Fruit fly (Drosophila melanogaster) whole organism, embryonic: ENCODE measurements around the gene ddbt.
A peak's percentile ranks its signal among the peaks of the same experiment; 100 is the strongest.

ENCODE experiments used
- CG10462 ChIP-seq: fragments of 200-800 bp; sonication (Bioruptor generic); optimal IDR thresholded peaks from 2 replicates; lab custom pipeline; 2016; ENCODE audit warnings: missing biosample characterization, missing genetic modification characterization
- CG11398 ChIP-seq: fragments of 200-800 bp; sonication (Bioruptor generic); optimal IDR thresholded peaks from 2 replicates; lab custom pipeline; 2016; ENCODE audit warnings: missing biosample characterization, missing genetic modification characterization
- CG11723 ChIP-seq: fragments of 200-800 bp; sonication (Bioruptor generic); optimal IDR thresholded peaks from 2 replicates; lab custom pipeline; 2017; ENCODE audit warnings: missing biosample characterization, mild to moderate bottlenecking, missing genetic modification characterization
- CG12219 ChIP-seq: fragments of 200-800 bp; sonication (Bioruptor generic); optimal IDR thresholded peaks from 3 replicates; lab custom pipeline; 2018; ENCODE audit warnings: missing biosample characterization, mild to moderate bottlenecking, missing genetic modification characterization
- CG15011 ChIP-seq: fragments of 200-800 bp; sonication (Bioruptor generic); optimal IDR thresholded peaks from 3 replicates; lab custom pipeline; 2018; ENCODE audit warnings: missing biosample characterization, mild to moderate bottlenecking, missing genetic modification characterization
- CG15269 ChIP-seq: fragments of 200-800 bp; sonication (Bioruptor generic); optimal IDR thresholded peaks from 2 replicates; lab custom pipeline; 2018; ENCODE audit warnings: missing biosample characterization, mild to moderate bottlenecking, missing genetic modification characterization, moderate library complexity
- CG15696 ChIP-seq: fragments of 200-800 bp; sonication (Bioruptor generic); optimal IDR thresholded peaks from 2 replicates; lab custom pipeline; 2019; ENCODE audit warnings: missing biosample characterization, mild to moderate bottlenecking, missing genetic modification characterization, moderate library complexity
- CG18476 ChIP-seq: fragments of 200-800 bp; sonication (Bioruptor generic); optimal IDR thresholded peaks from 2 replicates; lab custom pipeline; 2016; ENCODE audit warnings: missing biosample characterization, mild to moderate bottlenecking, missing genetic modification characterization
- CG18619 ChIP-seq: fragments of 200-800 bp; sonication (Bioruptor generic); optimal IDR thresholded peaks from 3 replicates; lab custom pipeline; 2017; ENCODE audit warnings: missing biosample characterization, mild to moderate bottlenecking, missing genetic modification characterization
- CG2129 ChIP-seq: fragments of 200-800 bp; sonication (Bioruptor generic); IDR thresholded peaks from 2 replicates; pipeline ENCODE4 v1.3.6; 2022; ENCODE audit warnings: missing biosample characterization, missing genetic modification characterization; ENCODE audit not compliant: partially characterized antibody
- CG2712 ChIP-seq: fragments of 200-800 bp; optimal IDR thresholded peaks from 3 replicates; lab custom pipeline; 2019; ENCODE audit warnings: missing biosample characterization, mild to moderate bottlenecking, missing genetic modification characterization, moderate library complexity
- CG31224 ChIP-seq: fragments of 200-800 bp; sonication (Bioruptor generic); IDR thresholded peaks from 2 replicates; pipeline ENCODE4 v1.3.6; 2022; ENCODE audit warnings: missing biosample characterization, missing genetic modification characterization
- CG31388 ChIP-seq: fragments of 200-800 bp; sonication (Bioruptor generic); optimal IDR thresholded peaks from 2 replicates; lab custom pipeline; 2016; ENCODE audit warnings: missing biosample characterization, missing genetic modification characterization
- CG3847 ChIP-seq: fragments of 200-800 bp; sonication (Bioruptor generic); IDR thresholded peaks from 2 replicates; pipeline ENCODE4 v1.3.6; 2022; ENCODE audit warnings: missing biosample characterization, missing genetic modification characterization
- CG3995 ChIP-seq: fragments of 200-800 bp; sonication (Bioruptor generic); optimal IDR thresholded peaks from 3 replicates; lab custom pipeline; 2016; ENCODE audit warnings: missing biosample characterization, missing genetic modification characterization
- CG42726 ChIP-seq: fragments of 200-800 bp; sonication (Bioruptor generic); IDR thresholded peaks from 2 replicates; pipeline ENCODE4 v1.3.6; 2022; ENCODE audit warnings: missing biosample characterization, missing genetic modification characterization; ENCODE audit not compliant: partially characterized antibody
- CG4282 ChIP-seq: fragments of 200-800 bp; sonication (Bioruptor generic); optimal IDR thresholded peaks from 2 replicates; lab custom pipeline; 2016; ENCODE audit warnings: missing biosample characterization, missing genetic modification characterization
- CG4404 ChIP-seq: fragments of 200-800 bp; sonication (Bioruptor generic); IDR thresholded peaks from 2 replicates; pipeline ENCODE4 v1.3.6; 2022; ENCODE audit warnings: missing biosample characterization, missing genetic modification characterization
- CG4707 ChIP-seq: fragments of 200-800 bp; sonication (Bioruptor generic); optimal IDR thresholded peaks from 2 replicates; lab custom pipeline; 2018; ENCODE audit warnings: missing biosample characterization, mild to moderate bottlenecking, missing genetic modification characterization, moderate library complexity
- CG6683 ChIP-seq: fragments of 200-800 bp; sonication (Bioruptor generic); optimal IDR thresholded peaks from 2 replicates; lab custom pipeline; 2017; ENCODE audit warnings: missing biosample characterization, mild to moderate bottlenecking, missing genetic modification characterization, missing genetic modification reagents
- CG6854 ChIP-seq: fragments of 200-800 bp; sonication (Bioruptor generic); optimal IDR thresholded peaks from 3 replicates; lab custom pipeline; 2017; ENCODE audit warnings: missing biosample characterization, mild to moderate bottlenecking, missing genetic modification characterization
- CG9215 ChIP-seq: fragments of 200-800 bp; sonication (Bioruptor generic); IDR thresholded peaks from 2 replicates; pipeline ENCODE4 v1.3.6; 2022; ENCODE audit warnings: missing biosample characterization, missing genetic modification characterization
- Deaf1 ChIP-seq: fragments of 200-800 bp; optimal IDR thresholded peaks from 3 replicates; lab custom pipeline; 2019; ENCODE audit warnings: missing biosample characterization, mild to moderate bottlenecking, missing genetic modification characterization, moderate library complexity
- Dek ChIP-seq: fragments of 200-800 bp; sonication (Bioruptor generic); optimal IDR thresholded peaks from 3 replicates; lab custom pipeline; 2019; ENCODE audit warnings: missing biosample characterization, mild to moderate bottlenecking, missing genetic modification characterization, moderate library complexity
- Dip2 ChIP-seq: fragments of 200-800 bp; sonication (Bioruptor generic); IDR thresholded peaks from 2 replicates; pipeline ENCODE4 v1.3.6; 2022; ENCODE audit warnings: missing biosample characterization, missing genetic modification characterization
- HLH54F ChIP-seq: fragments of 200-800 bp; sonication (Bioruptor generic); optimal IDR thresholded peaks from 3 replicates; lab custom pipeline; 2016; ENCODE audit warnings: missing biosample characterization, missing genetic modification characterization
- Hr39 ChIP-seq: fragments of >200 bp; optimal IDR thresholded peaks from 2 replicates; lab custom pipeline; 2017
- Jarid2 ChIP-seq: fragments of 200-800 bp; sonication (Bioruptor generic); optimal IDR thresholded peaks from 3 replicates; lab custom pipeline; 2017; ENCODE audit warnings: mild to moderate bottlenecking, missing biosample characterization, missing genetic modification reagents, missing genetic modification characterization
- Mad ChIP-seq: fragments of 200-800 bp; sonication (Bioruptor generic); optimal IDR thresholded peaks from 2 replicates; lab custom pipeline; 2016; ENCODE audit warnings: missing biosample characterization, missing genetic modification characterization
- NC2α ChIP-seq: fragments of 200-800 bp; sonication (Bioruptor generic); optimal IDR thresholded peaks from 2 replicates; lab custom pipeline; 2016; ENCODE audit warnings: missing biosample characterization, missing genetic modification characterization
- Nf-YB ChIP-seq: fragments of 200-800 bp; sonication (Bioruptor generic); optimal IDR thresholded peaks from 3 replicates; lab custom pipeline; 2019; ENCODE audit warnings: missing biosample characterization, mild to moderate bottlenecking, missing genetic modification characterization, moderate library complexity
- YL-1 ChIP-seq: fragments of 200-800 bp; sonication (Bioruptor generic); optimal IDR thresholded peaks from 3 replicates; lab custom pipeline; 2017; ENCODE audit warnings: missing biosample characterization, mild to moderate bottlenecking, missing genetic modification characterization
- ato ChIP-seq: fragments of 200-800 bp; sonication (Bioruptor generic); IDR thresholded peaks from 2 replicates; pipeline ENCODE4 v1.3.6; 2022; ENCODE audit warnings: missing biosample characterization, missing genetic modification characterization; ENCODE audit not compliant: partially characterized antibody
- bcd ChIP-seq: fragments of 200-800 bp; sonication (Bioruptor generic); optimal IDR thresholded peaks from 2 replicates; lab custom pipeline; 2017; ENCODE audit warnings: missing biosample characterization, mild to moderate bottlenecking, missing genetic modification characterization
- btn ChIP-seq: fragments of 200-800 bp; sonication (Bioruptor generic); optimal IDR thresholded peaks from 2 replicates; lab custom pipeline; 2016; ENCODE audit warnings: missing biosample characterization, missing genetic modification characterization
- ci ChIP-seq: fragments of 200-800 bp; sonication (Bioruptor generic); IDR thresholded peaks from 3 replicates; pipeline ENCODE4 v1.3.6; 2022; ENCODE audit warnings: missing biosample characterization, missing genetic modification characterization
- crc ChIP-seq: fragments of 200-800 bp; sonication (Bioruptor generic); optimal IDR thresholded peaks from 2 replicates; lab custom pipeline; 2016; ENCODE audit warnings: missing biosample characterization, missing genetic modification characterization
- croc ChIP-seq: fragments of 200-800 bp; sonication (Bioruptor generic); conservative IDR thresholded peaks from 3 replicates; pipeline ENCODE4 v1.3.6; 2022; ENCODE audit warnings: missing biosample characterization, missing genetic modification characterization
- en ChIP-seq: fragments of 200-800 bp; sonication (Bioruptor generic); optimal IDR thresholded peaks from 2 replicates; lab custom pipeline; 2016; ENCODE audit warnings: missing biosample characterization, missing genetic modification characterization
- lmd ChIP-seq: fragments of 200-800 bp; sonication (Bioruptor generic); IDR thresholded peaks from 2 replicates; pipeline ENCODE4 v1.3.6; 2022; ENCODE audit warnings: missing biosample characterization, missing genetic modification characterization
- nerfin-2 ChIP-seq: fragments of 200-800 bp; sonication (Bioruptor generic); IDR thresholded peaks from 2 replicates; pipeline ENCODE4 v1.3.6; 2022; ENCODE audit warnings: missing biosample characterization, missing genetic modification characterization; ENCODE audit not compliant: partially characterized antibody
- pan ChIP-seq, 4 experiments: fragments of >200 bp in 3 of 4; fragments of 200-800 bp in 1 of 4; sonication (Bioruptor generic) in 1 of 4; optimal IDR thresholded peaks in 3 of 4; IDR thresholded peaks in 1 of 4; 2 replicates each; pipeline versions ENCODE4 v1.3.6 to Lab custom; 2017 to 2022; ENCODE audit warnings: missing biosample characterization in 2 of 4, missing genetic modification characterization in 2 of 4, mixed read lengths in 1 of 4
- schlank ChIP-seq: fragments of 200-800 bp; sonication (Bioruptor generic); optimal IDR thresholded peaks from 2 replicates; lab custom pipeline; 2018; ENCODE audit warnings: missing biosample characterization, mild to moderate bottlenecking, missing genetic modification characterization
- sim ChIP-seq: fragments of 200-800 bp; sonication (Bioruptor generic); IDR thresholded peaks from 2 replicates; pipeline ENCODE4 v1.3.6; 2022; ENCODE audit warnings: missing biosample characterization, missing genetic modification characterization
- ssp ChIP-seq: fragments of 200-800 bp; sonication (Bioruptor generic); IDR thresholded peaks from 2 replicates; pipeline ENCODE4 v1.3.6; 2022; ENCODE audit warnings: missing biosample characterization, missing genetic modification characterization
- stc ChIP-seq: fragments of 200-800 bp; sonication (Bioruptor generic); IDR thresholded peaks from 2 replicates; pipeline ENCODE4 v1.3.6; 2022; ENCODE audit warnings: missing biosample characterization, missing genetic modification characterization
- wor ChIP-seq: fragments of 200-800 bp; sonication (Bioruptor generic); IDR thresholded peaks from 2 replicates; pipeline ENCODE4 v1.3.6; 2022; ENCODE audit warnings: missing biosample characterization, missing genetic modification characterization
- zen ChIP-seq: fragments of 200-800 bp; sonication (Bioruptor generic); optimal IDR thresholded peaks from 3 replicates; lab custom pipeline; 2018; ENCODE audit warnings: missing biosample characterization, mild to moderate bottlenecking, missing genetic modification characterization, moderate library complexity
- zf30C ChIP-seq: fragments of 200-800 bp; sonication (Bioruptor generic); optimal IDR thresholded peaks from 3 replicates; lab custom pipeline; 2018; ENCODE audit warnings: missing biosample characterization, mild to moderate bottlenecking, missing genetic modification characterization

The ddbt gene

dm6 chr3L:347641-348405, 30.9 kb downstream of the ddbt start (continued):
- TF ChIP-seq CG11398 (GFP tag; lab: Kevin White, UChicago) (peak; percentile 54), zen (tag; lab: Kevin White, UChicago) (peak; percentile 46), nerfin-2 (no peak), CG15011 (GFP tag; lab: Kevin White, UChicago) (no peak), wor (peak; percentile 69), bcd (GFP tag; lab: Kevin White, UChicago) (peak; percentile 52), Nf-YB (GFP tag; lab: Kevin White, UChicago) (peak; percentile 68), CG3995 (no peak), Mad (GFP tag; lab: Kevin White, UChicago) (peak; percentile 71), CG11723 (GFP tag; lab: Kevin White, UChicago) (peak; percentile 60), CG42726 (GFP tag; lab: Robert Waterston, UW) (no peak), Dip2 (GFP tag; lab: Robert Waterston, UW) (no peak), CG4282 (GFP tag; lab: Kevin White, UChicago) (no peak), CG31224 (GFP tag; lab: Robert Waterston, UW) (no peak), CG2129 (GFP tag; lab: Robert Waterston, UW) (no peak), lmd (GFP tag; lab: Robert Waterston, UW) (peak; percentile 69), YL-1 (no peak), sim (GFP tag; lab: Robert Waterston, UW) (0 out of 2 replicates have a peak, but pooled peaks have one; percentile 53), Deaf1 (tag; lab: Kevin White, UChicago) (peak; percentile 9), CG2712 (peak; percentile 87), stc (GFP tag; lab: Robert Waterston, UW) (peak; percentile 68), ato (GFP tag; lab: Robert Waterston, UW) (no peak), croc (GFP tag; lab: Robert Waterston, UW) (peak; percentile 64), CG6854 (GFP tag; lab: Kevin White, UChicago) (no peak), CG9215 (GFP tag; lab: Robert Waterston, UW) (peak; percentile 45; the same call in 1 of the 2 replicates), CG31388 (GFP tag; lab: Kevin White, UChicago) (peak; percentile 27), CG3847 (GFP tag; lab: Robert Waterston, UW) (0 out of 2 replicates have a peak, but pooled peaks have one; percentile 35), CG15696 (tag; lab: Kevin White, UChicago) (peak; percentile 22), CG6683 (GFP tag; lab: Kevin White, UChicago) (peak; percentile 40), Jarid2 (GFP tag; lab: Kevin White, UChicago) (no peak), CG15269 (tag; lab: Kevin White, UChicago) (peak; percentile 26), CG4707 (peak; percentile 59), en (GFP tag; lab: Kevin White, UChicago) (peak; percentile 63), CG18476 (GFP tag; lab: Kevin White, UChicago) (peak; percentile 47), zf30C (peak; percentile 81), NC2α (GFP tag; lab: Kevin White, UChicago) (no peak), HLH54F (GFP tag; lab: Kevin White, UChicago) (peak; percentile 16), CG12219 (GFP tag; lab: Kevin White, UChicago) (peak; percentile 71), CG4404 (GFP tag; lab: Robert Waterston, UW) (no peak), crc (peak; percentile 13), ssp (GFP tag; lab: Robert Waterston, UW) (peak; percentile 65), btn (GFP tag; lab: Kevin White, UChicago) (peak; percentile 66), pan (optimal IDR thresholded peaks at IDR 0.05; lab: Kevin White, UChicago) (no peak), pan (GFP tag; optimal IDR thresholded peaks at IDR 0.05 in 1 of 2, IDR thresholded peaks at IDR 0.05 in 1 of 2) (peak in 1 of 2 experiments; percentile 63), CG18619 (GFP tag; lab: Kevin White, UChicago) (peak; percentile 64), schlank (tag; lab: Kevin White, UChicago) (peak; percentile 7), ci (peak; percentile 92), Dek (tag; lab: Kevin White, UChicago) (no peak), Hr39 (lab: Kevin White, UChicago) (no peak), CG10462 (GFP tag; lab: Kevin White, UChicago) (no peak)
